Fruit fly (Drosophila melanogaster) whole organism, pupa: ENCODE data around the gene mIF2.

Source experiments
- CG14655 ChIP-seq: fragments of 200-800 bp; sonication (Bioruptor generic); optimal IDR thresholded peaks from 3 replicates; lab custom pipeline; 2017; ENCODE audit warnings: mild to moderate bottlenecking, missing biosample characterization, missing genetic modification reagents, missing genetic modification characterization
- CG34367 ChIP-seq: fragments of 200-800 bp; sonication (Bioruptor generic); optimal IDR thresholded peaks from 2 replicates; lab custom pipeline; 2018; ENCODE audit warnings: missing biosample characterization, mild to moderate bottlenecking, missing genetic modification characterization
- CG8301 ChIP-seq: fragments of 200-800 bp; sonication (Bioruptor generic); optimal IDR thresholded peaks from 2 replicates; lab custom pipeline; 2018; ENCODE audit warnings: missing biosample characterization, mild to moderate bottlenecking, missing genetic modification characterization
- D1 ChIP-seq: fragments of 200-800 bp; sonication (Bioruptor generic); optimal IDR thresholded peaks from 2 replicates; lab custom pipeline; 2018; ENCODE audit warnings: missing biosample characterization, mild to moderate bottlenecking, missing genetic modification characterization, moderate library complexity
- EcR ChIP-seq: fragments of 200-800 bp; sonication (Bioruptor generic); optimal IDR thresholded peaks from 3 replicates; lab custom pipeline; 2019; ENCODE audit warnings: missing biosample characterization, missing genetic modification characterization, mild to moderate bottlenecking, moderate library complexity, missing genetic modification reagents
- Pif1A ChIP-seq: fragments of 200-800 bp; sonication (Bioruptor generic); optimal IDR thresholded peaks from 3 replicates; lab custom pipeline; 2016; ENCODE audit warnings: missing biosample characterization, missing genetic modification characterization

dm6 chr3R:28545663-28546062 lies 1.0 kb upstream of the mIF2 start:
- no peak for TF ChIP-seq CG14655 (GFP tag; lab: Kevin White, UChicago)
- TF ChIP-seq Pif1A (GFP tag; lab: Kevin White, UChicago): no peak
- no peak for TF ChIP-seq EcR (GFP tag; lab: Kevin White, UChicago)
- TF ChIP-seq CG8301 (tag; lab: Kevin White, UChicago): no peak
- no peak for TF ChIP-seq D1 (tag; lab: Kevin White, UChicago)
- TF ChIP-seq CG34367 (tag; lab: Kevin White, UChicago): no peak
